Fruit fly (Drosophila melanogaster) Kc167 (cell line): Measurements from ENCODE around the gene upd3.

Experiments used
- Myc ChIP-seq: fragments of >200 bp; optimal IDR thresholded peaks from 2 replicates; lab custom pipeline; 2017; ENCODE audit warnings: missing external identifiers
- Sin3A ChIP-seq: fragments of >200 bp; optimal IDR thresholded peaks from 2 replicates; lab custom pipeline; 2018; ENCODE audit warnings: missing external identifiers
- h ChIP-seq: fragments of >200 bp; optimal IDR thresholded peaks from 3 replicates; lab custom pipeline; 2018; ENCODE audit warnings: missing external identifiers
- insv ChIP-seq: fragments of >200 bp; optimal IDR thresholded peaks from 3 replicates; lab custom pipeline; 2018; ENCODE audit warnings: missing external identifiers
- ttk ChIP-seq: sonication (Bioruptor generic); optimal IDR thresholded peaks from 2 replicates; lab custom pipeline; 2017; ENCODE audit warnings: missing external identifiers

- no peak for TF ChIP-seq Sin3A (lab: Kevin White, UChicago)
- no peak for TF ChIP-seq Myc (lab: Kevin White, UChicago)
- TF ChIP-seq insv (lab: Kevin White, UChicago), result no peak
- TF ChIP-seq ttk (lab: Kevin White, UChicago), result no peak
- no peak for TF ChIP-seq h (lab: Kevin White, UChicago)
Measured at dm6 chrX:18303580-18304305, 26.7 kb downstream of the upd3 start.
